Worm (Caenorhabditis elegans) whole organism, L2 larva: Measurements from ENCODE around the gene C07A9.5.

ENCODE experiments used
- Y55F3AM.14 ChIP-seq: fragments of 200-800 bp; sonication (Bioruptor generic); optimal IDR thresholded peaks from 2 replicates; lab custom pipeline; 2018; ENCODE audit warnings: mild to moderate bottlenecking, missing genetic modification characterization, missing compliant biosample characterization
- ZK546.5 ChIP-seq: sonication (generic microtip); optimal IDR thresholded peaks from 2 replicates; lab custom pipeline; 2017; ENCODE audit warnings: missing biosample characterization, missing genetic modification characterization
- aly-2 ChIP-seq: fragments of 150-350 bp; optimal IDR thresholded peaks from 2 replicates; lab custom pipeline; 2014; ENCODE audit warnings: missing biosample characterization, missing genetic modification characterization
- ama-1 ChIP-seq: fragments of 150-350 bp; optimal IDR thresholded peaks from 2 replicates; lab custom pipeline; 2018; ENCODE audit warnings: inconsistent platforms
- ceh-16 ChIP-seq: fragments of 150-350 bp; optimal IDR thresholded peaks from 2 replicates; lab custom pipeline; 2014; ENCODE audit warnings: missing biosample characterization, missing genetic modification characterization
- dmd-4 ChIP-seq: sonication (generic microtip); optimal IDR thresholded peaks from 2 replicates; lab custom pipeline; 2017; ENCODE audit warnings: missing biosample characterization, missing genetic modification characterization
- elt-3 ChIP-seq: sonication (generic microtip); optimal IDR thresholded peaks from 2 replicates; lab custom pipeline; 2017; ENCODE audit warnings: missing biosample characterization, missing genetic modification characterization
- fos-1 ChIP-seq: fragments of 150-350 bp; optimal IDR thresholded peaks from 2 replicates; lab custom pipeline; 2014; ENCODE audit warnings: missing biosample characterization, missing genetic modification characterization
- gmeb-1 ChIP-seq: fragments of 150-350 bp; optimal IDR thresholded peaks from 2 replicates; lab custom pipeline; 2014; ENCODE audit warnings: missing biosample characterization, missing genetic modification characterization
- lsy-2 ChIP-seq, 2 experiments: fragments of 150-350 bp in 1 of 2; sonication (generic microtip) in 1 of 2; optimal IDR thresholded peaks; 2 replicates each; lab custom pipeline; 2014 to 2017; ENCODE audit warnings: missing biosample characterization in 2 of 2, missing genetic modification characterization in 2 of 2
- mdl-1 ChIP-seq, 2 experiments: fragments of 150-350 bp in 1 of 2; sonication (generic microtip) in 1 of 2; optimal IDR thresholded peaks; 2 replicates each; lab custom pipeline; 2017; ENCODE audit warnings: missing biosample characterization in 2 of 2, missing genetic modification characterization in 2 of 2
- nhr-21 ChIP-seq: fragments of 150-350 bp; optimal IDR thresholded peaks from 2 replicates; lab custom pipeline; 2014; ENCODE audit warnings: missing biosample characterization, missing genetic modification characterization
- nhr-77 ChIP-seq: fragments of 150-350 bp; optimal IDR thresholded peaks from 2 replicates; lab custom pipeline; 2014; ENCODE audit warnings: missing biosample characterization, missing genetic modification characterization
- snpc-4 ChIP-seq: fragments of 150-350 bp; optimal IDR thresholded peaks from 2 replicates; lab custom pipeline; 2014; ENCODE audit warnings: missing biosample characterization, missing genetic modification characterization

- TF ChIP-seq snpc-4 (tag; lab: Kevin White, UChicago) (no peak), dmd-4 (tag; lab: Kevin White, UChicago) (no peak), nhr-21 (tag; lab: Kevin White, UChicago) (peak; percentile 71), gmeb-1 (tag; lab: Kevin White, UChicago) (no peak), ama-1 (lab: Kevin White, UChicago) (no peak), aly-2 (tag; lab: Kevin White, UChicago) (no peak), ZK546.5 (tag; lab: Kevin White, UChicago) (no peak), ceh-16 (no peak), lsy-2 (tag; optimal IDR thresholded peaks at IDR 0.05; lab: Kevin White, UChicago) (peak in 1 of 2 experiments; percentile 50), elt-3 (no peak), fos-1 (tag; lab: Kevin White, UChicago) (peak; percentile 50), nhr-77 (tag; lab: Kevin White, UChicago) (no peak), Y55F3AM.14 (GFP tag; lab: Kevin White, UChicago) (no peak), mdl-1 (tag; optimal IDR thresholded peaks at IDR 0.05; lab: Kevin White, UChicago) (peak; percentile 43 to 61)
Observed at ce11 chrIII:9698635-9699396, 16.2 kb upstream of the C07A9.5 start.
